Fruit fly (Drosophila melanogaster) whole organism, embryonic: ENCODE data around the gene Alh.

Experiments used
- Abd-B ChIP-seq: fragments of 200-800 bp; sonication (Bioruptor generic); optimal IDR thresholded peaks from 2 replicates; lab custom pipeline; 2018; ENCODE audit warnings: missing biosample characterization, mild to moderate bottlenecking, missing genetic modification characterization, moderate library complexity
- Aef1 ChIP-seq: fragments of 200-800 bp; sonication (Bioruptor generic); IDR thresholded peaks from 3 replicates; pipeline ENCODE4 v1.3.6; 2022; ENCODE audit warnings: missing biosample characterization, missing genetic modification characterization
- CG11398 ChIP-seq: fragments of 200-800 bp; sonication (Bioruptor generic); optimal IDR thresholded peaks from 2 replicates; lab custom pipeline; 2016; ENCODE audit warnings: missing biosample characterization, missing genetic modification characterization
- CG11696 ChIP-seq: fragments of 200-800 bp; sonication (Bioruptor generic); IDR thresholded peaks from 2 replicates; pipeline ENCODE4 v1.3.6; 2022; ENCODE audit warnings: missing biosample characterization, missing genetic modification characterization
- CG1233 ChIP-seq: fragments of 200-800 bp; sonication (Bioruptor generic); optimal IDR thresholded peaks from 4 replicates; lab custom pipeline; 2018; ENCODE audit warnings: missing biosample characterization, mild to moderate bottlenecking, missing genetic modification characterization
- CG12744 ChIP-seq: fragments of 200-800 bp; sonication (Bioruptor generic); optimal IDR thresholded peaks from 2 replicates; lab custom pipeline; 2016; ENCODE audit warnings: missing biosample characterization, missing genetic modification characterization
- CG15269 ChIP-seq: fragments of 200-800 bp; sonication (Bioruptor generic); optimal IDR thresholded peaks from 2 replicates; lab custom pipeline; 2018; ENCODE audit warnings: missing biosample characterization, mild to moderate bottlenecking, missing genetic modification characterization, moderate library complexity
- CG1529 ChIP-seq: fragments of 200-800 bp; sonication (Bioruptor generic); optimal IDR thresholded peaks from 3 replicates; lab custom pipeline; 2018; ENCODE audit warnings: missing biosample characterization, missing genetic modification characterization
- CG15601 ChIP-seq: fragments of 200-800 bp; sonication (Bioruptor generic); optimal IDR thresholded peaks from 3 replicates; lab custom pipeline; 2019; ENCODE audit warnings: missing biosample characterization, mild to moderate bottlenecking, missing genetic modification characterization, moderate library complexity
- CG16813 ChIP-seq: fragments of 200-800 bp; sonication (Bioruptor generic); IDR thresholded peaks from 3 replicates; pipeline ENCODE4 v1.3.6; 2022; ENCODE audit warnings: missing biosample characterization, missing genetic modification characterization; ENCODE audit not compliant: partially characterized antibody
- CG3163 ChIP-seq: fragments of 200-800 bp; sonication (Bioruptor generic); optimal IDR thresholded peaks from 3 replicates; lab custom pipeline; 2016; ENCODE audit warnings: missing biosample characterization, missing genetic modification characterization
- CG32532 ChIP-seq: fragments of 200-800 bp; sonication (Bioruptor generic); IDR thresholded peaks from 2 replicates; pipeline ENCODE4 v1.3.6; 2022; ENCODE audit warnings: missing biosample characterization, missing genetic modification characterization
- CG34422 ChIP-seq: fragments of 200-800 bp; sonication (Bioruptor generic); IDR thresholded peaks from 3 replicates; pipeline ENCODE4 v1.3.6; 2022; ENCODE audit warnings: missing biosample characterization, missing genetic modification characterization
- CG4707 ChIP-seq: fragments of 200-800 bp; sonication (Bioruptor generic); optimal IDR thresholded peaks from 2 replicates; lab custom pipeline; 2018; ENCODE audit warnings: missing biosample characterization, mild to moderate bottlenecking, missing genetic modification characterization, moderate library complexity
- CG5245 ChIP-seq: fragments of 200-800 bp; sonication (Bioruptor generic); optimal IDR thresholded peaks from 3 replicates; lab custom pipeline; 2016; ENCODE audit warnings: missing biosample characterization, missing genetic modification characterization
- CG6683 ChIP-seq: fragments of 200-800 bp; sonication (Bioruptor generic); optimal IDR thresholded peaks from 2 replicates; lab custom pipeline; 2017; ENCODE audit warnings: missing biosample characterization, mild to moderate bottlenecking, missing genetic modification characterization, missing genetic modification reagents
- CG6813 ChIP-seq: fragments of 200-800 bp; sonication (Bioruptor generic); optimal IDR thresholded peaks from 2 replicates; lab custom pipeline; 2017; ENCODE audit warnings: missing biosample characterization, missing genetic modification characterization, mild to moderate bottlenecking, moderate library complexity, missing genetic modification reagents
- CG8388 ChIP-seq: fragments of 200-800 bp; sonication (Bioruptor generic); optimal IDR thresholded peaks from 2 replicates; lab custom pipeline; 2019; ENCODE audit warnings: missing biosample characterization, mild to moderate bottlenecking, missing genetic modification characterization, moderate library complexity
- D19B ChIP-seq: fragments of 200-800 bp; sonication (Bioruptor generic); optimal IDR thresholded peaks from 2 replicates; lab custom pipeline; 2017; ENCODE audit warnings: missing biosample characterization, mild to moderate bottlenecking, missing genetic modification characterization
- Dad ChIP-seq: fragments of 200-800 bp; sonication (Bioruptor generic); optimal IDR thresholded peaks from 3 replicates; lab custom pipeline; 2016; ENCODE audit warnings: missing biosample characterization, missing genetic modification characterization
- Dbx ChIP-seq: fragments of 200-800 bp; sonication (Bioruptor generic); IDR thresholded peaks from 3 replicates; pipeline ENCODE4 v1.3.6; 2022; ENCODE audit warnings: missing biosample characterization, missing genetic modification characterization
- Eip74EF ChIP-seq, 2 experiments: fragments of 200-800 bp in 1 of 2; fragments of >200 bp in 1 of 2; sonication (Bioruptor generic) in 1 of 2; optimal IDR thresholded peaks; 2 replicates each; lab custom pipeline; 2017 to 2019; ENCODE audit warnings: missing biosample characterization in 2 of 2, missing genetic modification characterization in 2 of 2, mild to moderate bottlenecking in 1 of 2, moderate library complexity in 1 of 2
- HmgZ ChIP-seq: fragments of 200-800 bp; sonication (Bioruptor generic); optimal IDR thresholded peaks from 2 replicates; lab custom pipeline; 2018; ENCODE audit warnings: missing biosample characterization, mild to moderate bottlenecking, missing genetic modification characterization
- Oaz ChIP-seq: fragments of 200-800 bp; sonication (Bioruptor generic); IDR thresholded peaks from 2 replicates; pipeline ENCODE4 v1.3.6; 2022; ENCODE audit warnings: missing biosample characterization, missing genetic modification characterization
- Rfx ChIP-seq: fragments of 200-800 bp; sonication (Bioruptor generic); IDR thresholded peaks from 2 replicates; pipeline ENCODE4 v1.3.6; 2022; ENCODE audit warnings: missing biosample characterization, missing genetic modification characterization
- Sry-δ ChIP-seq: fragments of 200-800 bp; sonication (Bioruptor generic); optimal IDR thresholded peaks from 2 replicates; lab custom pipeline; 2016; ENCODE audit warnings: missing biosample characterization, missing genetic modification characterization
- bcd ChIP-seq: fragments of 200-800 bp; sonication (Bioruptor generic); optimal IDR thresholded peaks from 2 replicates; lab custom pipeline; 2017; ENCODE audit warnings: missing biosample characterization, mild to moderate bottlenecking, missing genetic modification characterization
- br ChIP-seq: fragments of >200 bp; optimal IDR thresholded peaks from 2 replicates; lab custom pipeline; 2017
- cas ChIP-seq: fragments of 200-800 bp; sonication (Bioruptor generic); IDR thresholded peaks from 2 replicates; pipeline ENCODE4 v1.3.6; 2022; ENCODE audit warnings: missing biosample characterization, missing genetic modification characterization
- ci ChIP-seq: fragments of 200-800 bp; sonication (Bioruptor generic); IDR thresholded peaks from 3 replicates; pipeline ENCODE4 v1.3.6; 2022; ENCODE audit warnings: missing biosample characterization, missing genetic modification characterization
- corto ChIP-seq: fragments of 200-800 bp; sonication (Bioruptor generic); optimal IDR thresholded peaks from 2 replicates; lab custom pipeline; 2016; ENCODE audit warnings: missing biosample characterization, mild to moderate bottlenecking, missing genetic modification characterization, moderate library complexity
- crc ChIP-seq: fragments of 200-800 bp; sonication (Bioruptor generic); optimal IDR thresholded peaks from 2 replicates; lab custom pipeline; 2016; ENCODE audit warnings: missing biosample characterization, missing genetic modification characterization
- dan ChIP-seq: fragments of 200-800 bp; sonication (Bioruptor generic); IDR thresholded peaks from 2 replicates; pipeline ENCODE4 v1.3.6; 2022; ENCODE audit warnings: missing biosample characterization, missing genetic modification characterization
- dysf ChIP-seq: fragments of 200-800 bp; sonication (Bioruptor generic); IDR thresholded peaks from 3 replicates; pipeline ENCODE4 v1.3.6; 2022; ENCODE audit warnings: missing biosample characterization, missing genetic modification characterization
- fd96Cb ChIP-seq: fragments of 200-800 bp; sonication (Bioruptor generic); optimal IDR thresholded peaks from 2 replicates; lab custom pipeline; 2018; ENCODE audit warnings: missing biosample characterization, mild to moderate bottlenecking, missing genetic modification characterization, moderate library complexity
- fu2 ChIP-seq: fragments of 200-800 bp; sonication (Bioruptor generic); optimal IDR thresholded peaks from 2 replicates; lab custom pipeline; 2016; ENCODE audit warnings: missing biosample characterization, missing genetic modification characterization
- grau ChIP-seq: fragments of 200-800 bp; optimal IDR thresholded peaks from 3 replicates; lab custom pipeline; 2019; ENCODE audit warnings: missing biosample characterization, mild to moderate bottlenecking, missing genetic modification characterization, moderate library complexity
- inv ChIP-seq: fragments of 200-800 bp; sonication (Bioruptor generic); IDR thresholded peaks from 2 replicates; pipeline ENCODE4 v1.3.6; 2022; ENCODE audit warnings: missing biosample characterization, missing genetic modification characterization; ENCODE audit not compliant: partially characterized antibody
- nerfin-2 ChIP-seq: fragments of 200-800 bp; sonication (Bioruptor generic); IDR thresholded peaks from 2 replicates; pipeline ENCODE4 v1.3.6; 2022; ENCODE audit warnings: missing biosample characterization, missing genetic modification characterization; ENCODE audit not compliant: partially characterized antibody
- nmo ChIP-seq: fragments of 200-800 bp; sonication (Bioruptor generic); optimal IDR thresholded peaks from 2 replicates; lab custom pipeline; 2018; ENCODE audit warnings: missing biosample characterization, mild to moderate bottlenecking, missing genetic modification characterization, moderate library complexity
- otp ChIP-seq: fragments of 200-800 bp; sonication (Bioruptor generic); IDR thresholded peaks from 3 replicates; pipeline ENCODE4, ENCODE4 v1.3.6; 2022; ENCODE audit warnings: missing biosample characterization, missing genetic modification characterization
- pfk ChIP-seq: fragments of 200-800 bp; sonication (Bioruptor generic); optimal IDR thresholded peaks from 2 replicates; lab custom pipeline; 2018; ENCODE audit warnings: missing biosample characterization, mild to moderate bottlenecking, missing genetic modification characterization, moderate library complexity
- pho ChIP-seq: fragments of 200-800 bp; sonication (Bioruptor generic); optimal IDR thresholded peaks from 2 replicates; lab custom pipeline; 2016; ENCODE audit warnings: missing biosample characterization, missing genetic modification characterization
- pzg ChIP-seq: fragments of 200-800 bp; sonication (Bioruptor generic); optimal IDR thresholded peaks from 3 replicates; lab custom pipeline; 2018; ENCODE audit warnings: missing biosample characterization, mild to moderate bottlenecking, missing genetic modification characterization, moderate library complexity
- rib ChIP-seq: fragments of 200-800 bp; sonication (Bioruptor generic); IDR thresholded peaks from 2 replicates; pipeline ENCODE4 v1.3.6; 2022; ENCODE audit warnings: missing biosample characterization, missing genetic modification characterization
- run ChIP-seq: fragments of 200-800 bp; sonication (Bioruptor generic); optimal IDR thresholded peaks from 3 replicates; lab custom pipeline; 2018; ENCODE audit warnings: missing biosample characterization, mild to moderate bottlenecking, missing genetic modification characterization
- stc ChIP-seq: fragments of 200-800 bp; sonication (Bioruptor generic); IDR thresholded peaks from 2 replicates; pipeline ENCODE4 v1.3.6; 2022; ENCODE audit warnings: missing biosample characterization, missing genetic modification characterization
- sug ChIP-seq: fragments of 200-800 bp; optimal IDR thresholded peaks from 2 replicates; lab custom pipeline; 2019; ENCODE audit warnings: missing biosample characterization, mild to moderate bottlenecking, missing genetic modification characterization, moderate library complexity
- tio ChIP-seq: fragments of 200-800 bp; sonication (Bioruptor generic); optimal IDR thresholded peaks from 2 replicates; lab custom pipeline; 2017; ENCODE audit warnings: missing biosample characterization, missing genetic modification characterization, inconsistent platforms
- vvl ChIP-seq: fragments of 200-800 bp; sonication (Bioruptor generic); IDR thresholded peaks from 2 replicates; pipeline ENCODE4 v1.3.6; 2022; ENCODE audit warnings: missing biosample characterization, missing genetic modification characterization
- wdn ChIP-seq: fragments of 200-800 bp; sonication (Bioruptor generic); IDR thresholded peaks from 2 replicates; pipeline ENCODE4 v1.3.6; 2022; ENCODE audit warnings: missing biosample characterization, missing genetic modification characterization
- yki ChIP-seq: fragments of >200 bp; optimal IDR thresholded peaks from 3 replicates; lab custom pipeline; 2018

The Alh gene

dm6 chr3R:7091904-7092303 lies 32.1 kb downstream of the Alh start (continued):
- TF ChIP-seq fd96Cb (tag; lab: Kevin White, UChicago) (no peak), tio (no peak), wdn (GFP tag; lab: Robert Waterston, UW) (no peak), CG16813 (GFP tag; lab: Robert Waterston, UW) (peak; percentile 69), ci (GFP tag; lab: Robert Waterston, UW) (peak; percentile 46; the same call in 1 of the 3 replicates), CG5245 (GFP tag; lab: Kevin White, UChicago) (no peak), dan (GFP tag; lab: Robert Waterston, UW) (no peak), grau (tag; lab: Kevin White, UChicago) (peak; percentile 40), CG34422 (GFP tag; lab: Robert Waterston, UW) (peak; percentile 20; the same call in 1 of the 3 replicates), Rfx (GFP tag; lab: Robert Waterston, UW) (peak; percentile 43; the same call in 1 of the 2 replicates), CG11696 (no peak), crc (GFP tag; lab: Kevin White, UChicago) (no peak), rib (GFP tag; lab: Robert Waterston, UW) (no peak), pfk (no peak), Oaz (GFP tag; lab: Robert Waterston, UW) (no peak), CG32532 (GFP tag; lab: Robert Waterston, UW) (no peak), pho (GFP tag; lab: Kevin White, UChicago) (no peak), CG15601 (peak; percentile 25), CG8388 (GFP tag; lab: Kevin White, UChicago) (peak; percentile 25), nerfin-2 (GFP tag; lab: Robert Waterston, UW) (no peak), CG6683 (GFP tag; lab: Kevin White, UChicago) (no peak), CG12744 (GFP tag; lab: Kevin White, UChicago) (peak; percentile 24), nmo (peak; percentile 54), CG1233 (no peak), Sry-δ (peak; percentile 86), pzg (GFP tag; lab: Kevin White, UChicago) (peak; percentile 50), Abd-B (GFP tag; lab: Kevin White, UChicago) (peak; percentile 18), Dbx (no peak), run (no peak), Dad (GFP tag; lab: Kevin White, UChicago) (peak; percentile 7), vvl (GFP tag; lab: Robert Waterston, UW) (0 out of 2 replicates have a peak, but pooled peaks have one; percentile 16), stc (GFP tag; lab: Robert Waterston, UW) (no peak), CG6813 (no peak), CG4707 (GFP tag; lab: Kevin White, UChicago) (no peak), corto (GFP tag; lab: Kevin White, UChicago) (no peak), dysf (GFP tag; lab: Robert Waterston, UW) (no peak), CG15269 (no peak), br (lab: Kevin White, UChicago) (no peak), yki (lab: Kevin White, UChicago) (no peak), Aef1 (GFP tag; lab: Robert Waterston, UW) (no peak), fu2 (GFP tag; lab: Kevin White, UChicago) (no peak), HmgZ (tag; lab: Kevin White, UChicago) (peak; percentile 52), CG3163 (GFP tag; lab: Kevin White, UChicago) (peak; percentile 38), sug (tag; lab: Kevin White, UChicago) (peak; percentile 36), Eip74EF (GFP tag; optimal IDR thresholded peaks at IDR 0.05; lab: Kevin White, UChicago) (no peak), CG11398 (no peak), cas (no peak), bcd (GFP tag; lab: Kevin White, UChicago) (no peak), CG1529 (peak; percentile 12), otp (no peak), inv (peak; percentile 44), D19B (GFP tag; lab: Kevin White, UChicago) (no peak)
